Worm (Caenorhabditis elegans): ENCODE measurements around the gene F18E2.15.

Gene F18E2.15

ce11 chrV:12759660-12760059 is 1.2 kb downstream of the F18E2.15 start, which contains the start of gene papl-1:
Gene papl-1 (minus strand): TSS chrV:12759760.
- no peak for TF ChIP-seq ref-1 (GFP tag; conservative IDR thresholded peaks at IDR 0.05)
- no peak for TF ChIP-seq ztf-23 (GFP tag; IDR thresholded peaks at IDR 0.05)
- no peak for TF ChIP-seq cog-1 (tag; optimal IDR thresholded peaks at IDR 0.05)
- no peak for TF ChIP-seq T22C8.4 (GFP tag; IDR thresholded peaks at IDR 0.05)
- TF ChIP-seq tab-1 (GFP tag; IDR thresholded peaks at IDR 0.05): no peak
- TF ChIP-seq ztf-29 (GFP tag; IDR thresholded peaks at IDR 0.05): no peak
- TF ChIP-seq flt-1 (GFP tag; IDR thresholded peaks at IDR 0.05): no peak
- TF ChIP-seq klf-2 (GFP tag; conservative IDR thresholded peaks at IDR 0.05): no peak
- no peak for TF ChIP-seq med-1 (GFP tag; optimal IDR thresholded peaks at IDR 0.05; ENCODE audit: insufficient read depth)

ce11 chrV:12754839-12755238 is 6.0 kb downstream of the F18E2.15 start, which contains the start of gene gpa-13:
Gene gpa-13 (minus strand): TSS chrV:12754939.
- no peak for TF ChIP-seq ztf-23 (GFP tag; IDR thresholded peaks at IDR 0.05)
- TF ChIP-seq med-1 (GFP tag; optimal IDR thresholded peaks at IDR 0.05; ENCODE audit: insufficient read depth): no peak
- no peak for TF ChIP-seq klf-2 (GFP tag; conservative IDR thresholded peaks at IDR 0.05)
- no peak for TF ChIP-seq ztf-29 (GFP tag; IDR thresholded peaks at IDR 0.05)
- TF ChIP-seq tab-1 (GFP tag; IDR thresholded peaks at IDR 0.05): no peak
- TF ChIP-seq flt-1 (GFP tag; IDR thresholded peaks at IDR 0.05): no peak
- TF ChIP-seq ref-1 (GFP tag; conservative IDR thresholded peaks at IDR 0.05): no peak
- TF ChIP-seq T22C8.4 (GFP tag; IDR thresholded peaks at IDR 0.05): no peak
- no peak for TF ChIP-seq cog-1 (tag; optimal IDR thresholded peaks at IDR 0.05)

- TF ChIP-seq klf-2 (GFP tag; conservative IDR thresholded peaks at IDR 0.05): no peak
Observed at ce11 chrV:12752407-12752806, 8.4 kb downstream of the F18E2.15 start, which contains the start of gene C15C8.8. Gene C15C8.8 (minus strand): TSS chrV:12752507.

- TF ChIP-seq klf-2 (GFP tag; conservative IDR thresholded peaks at IDR 0.05) (no peak), ztf-29 (GFP tag; IDR thresholded peaks at IDR 0.05) (no peak), T22C8.4 (GFP tag; IDR thresholded peaks at IDR 0.05) (no peak), flt-1 (GFP tag; IDR thresholded peaks at IDR 0.05) (no peak), tab-1 (GFP tag; IDR thresholded peaks at IDR 0.05) (no peak), ref-1 (GFP tag; conservative IDR thresholded peaks at IDR 0.05) (no peak), ztf-23 (GFP tag; IDR thresholded peaks at IDR 0.05) (no peak), cog-1 (tag; optimal IDR thresholded peaks at IDR 0.05) (no peak), med-1 (GFP tag; optimal IDR thresholded peaks at IDR 0.05; ENCODE audit: insufficient read depth) (no peak)
Observed at ce11 chrV:12751495-12752050, 9.2 kb downstream of the F18E2.15 start, which contains the start of gene C15C8.6. Gene C15C8.6 (minus strand): TSS chrV:12751545.

ce11 chrV:12749558-12749957 is 11.3 kb downstream of the F18E2.15 start:
- TF ChIP-seq ref-1 (GFP tag; conservative IDR thresholded peaks at IDR 0.05) (no peak), T22C8.4 (GFP tag; IDR thresholded peaks at IDR 0.05) (no peak), ztf-29 (GFP tag; IDR thresholded peaks at IDR 0.05) (no peak), cog-1 (tag; optimal IDR thresholded peaks at IDR 0.05) (no peak), tab-1 (GFP tag; IDR thresholded peaks at IDR 0.05) (no peak), klf-2 (GFP tag; conservative IDR thresholded peaks at IDR 0.05) (no peak), med-1 (GFP tag; optimal IDR thresholded peaks at IDR 0.05; ENCODE audit: insufficient read depth) (no peak), flt-1 (GFP tag; IDR thresholded peaks at IDR 0.05) (no peak), ztf-23 (GFP tag; IDR thresholded peaks at IDR 0.05) (no peak)

- TF ChIP-seq T22C8.4 (GFP tag; IDR thresholded peaks at IDR 0.05) (no peak), ref-1 (GFP tag; conservative IDR thresholded peaks at IDR 0.05) (no peak), ztf-23 (GFP tag; IDR thresholded peaks at IDR 0.05) (no peak), ztf-29 (GFP tag; IDR thresholded peaks at IDR 0.05) (no peak), flt-1 (GFP tag; IDR thresholded peaks at IDR 0.05) (no peak), med-1 (GFP tag; optimal IDR thresholded peaks at IDR 0.05; ENCODE audit: insufficient read depth) (no peak), klf-2 (GFP tag; conservative IDR thresholded peaks at IDR 0.05) (no peak), cog-1 (tag; optimal IDR thresholded peaks at IDR 0.05) (no peak), tab-1 (GFP tag; IDR thresholded peaks at IDR 0.05) (no peak)
Observed at ce11 chrV:12747856-12748255, 13.0 kb downstream of the F18E2.15 start, which contains the start of gene C15C8.5. Gene C15C8.5 (plus strand): TSS chrV:12748007.

- no peak for TF ChIP-seq med-1 (GFP tag; optimal IDR thresholded peaks at IDR 0.05; ENCODE audit: insufficient read depth)
Observed at ce11 chrV:12747431-12747830, 13.4 kb downstream of the F18E2.15 start, which contains the start of gene C15C8.4. Gene C15C8.4 (minus strand): TSS chrV:12747463.

- TF ChIP-seq cog-1 (tag; optimal IDR thresholded peaks at IDR 0.05) (no peak), tab-1 (GFP tag; IDR thresholded peaks at IDR 0.05) (no peak), klf-2 (GFP tag; conservative IDR thresholded peaks at IDR 0.05) (no peak), flt-1 (GFP tag; IDR thresholded peaks at IDR 0.05) (no peak), T22C8.4 (GFP tag; IDR thresholded peaks at IDR 0.05) (no peak), med-1 (GFP tag; optimal IDR thresholded peaks at IDR 0.05; ENCODE audit: insufficient read depth) (no peak), ztf-29 (GFP tag; IDR thresholded peaks at IDR 0.05) (no peak), ztf-23 (GFP tag; IDR thresholded peaks at IDR 0.05) (no peak), ref-1 (GFP tag; conservative IDR thresholded peaks at IDR 0.05) (no peak)
Observed at ce11 chrV:12744979-12745378, 15.8 kb downstream of the F18E2.15 start, which contains the start of gene C15C8.7. Gene C15C8.7 (minus strand): TSS chrV:12745050.

ce11 chrV:12743778-12744502 is 16.9 kb downstream of the F18E2.15 start:
- TF ChIP-seq flt-1 (GFP tag; IDR thresholded peaks at IDR 0.05): no peak

ce11 chrV:12741684-12742083 is 19.1 kb downstream of the F18E2.15 start, which contains the start of gene hrg-7:
Gene hrg-7 (plus strand): TSS chrV:12742041.
- TF ChIP-seq T22C8.4 (GFP tag; IDR thresholded peaks at IDR 0.05) (no peak), flt-1 (GFP tag; IDR thresholded peaks at IDR 0.05) (no peak), tab-1 (GFP tag; IDR thresholded peaks at IDR 0.05) (no peak), klf-2 (GFP tag; conservative IDR thresholded peaks at IDR 0.05) (no peak), ztf-29 (GFP tag; IDR thresholded peaks at IDR 0.05) (no peak), med-1 (GFP tag; optimal IDR thresholded peaks at IDR 0.05; ENCODE audit: insufficient read depth) (no peak), ztf-23 (GFP tag; IDR thresholded peaks at IDR 0.05) (no peak), cog-1 (tag; optimal IDR thresholded peaks at IDR 0.05) (no peak), ref-1 (GFP tag; conservative IDR thresholded peaks at IDR 0.05) (no peak)
